Worm (Caenorhabditis elegans) whole organism, L3 larva: ENCODE data around the gene F58D2.5.

Experiments used
- ZK546.5 ChIP-seq: sonication (generic microtip); optimal IDR thresholded peaks from 2 replicates; lab custom pipeline; 2017; ENCODE audit warnings: missing biosample characterization, missing genetic modification characterization
- aly-2 ChIP-seq: fragments of 150-350 bp; optimal IDR thresholded peaks from 2 replicates; lab custom pipeline; 2014; ENCODE audit warnings: missing biosample characterization, missing genetic modification characterization
- fkh-10 ChIP-seq: sonication (generic microtip); optimal IDR thresholded peaks from 2 replicates; lab custom pipeline; 2017; ENCODE audit warnings: missing biosample characterization, missing genetic modification reagents, missing genetic modification characterization
- nhr-28 ChIP-seq: fragments of 150-350 bp; optimal IDR thresholded peaks from 2 replicates; lab custom pipeline; 2014; ENCODE audit warnings: missing biosample characterization, missing genetic modification characterization
- snpc-4 ChIP-seq: fragments of 150-350 bp; optimal IDR thresholded peaks from 2 replicates; lab custom pipeline; 2014; ENCODE audit warnings: missing biosample characterization, missing genetic modification characterization
- unc-62 ChIP-seq: fragments of 150-350 bp; sonication (generic microtip); optimal IDR thresholded peaks from 4 replicates; lab custom pipeline; 2014; ENCODE audit warnings: missing biosample characterization, missing genetic modification reagents, missing genetic modification characterization

- TF ChIP-seq nhr-28 (no peak), aly-2 (no peak), snpc-4 (no peak), ZK546.5 (no peak), fkh-10 (no peak), unc-62 (GFP tag; lab: Kevin White, UChicago) (no peak)
Observed at ce11 chrIV:13170241-13170640, 22.9 kb downstream of the F58D2.5 start, which contains the start of gene nas-14.
